Worm (Caenorhabditis elegans) whole organism, L3 larva: ENCODE measurements around the gene Y43C5A.2.

Experiments
- daf-12 ChIP-seq: fragments of 150-350 bp; optimal IDR thresholded peaks from 2 replicates; lab custom pipeline; 2014; ENCODE audit warnings: missing biosample characterization, missing genetic modification reagents, missing genetic modification characterization
- egl-27 ChIP-seq: sonication (generic microtip); optimal IDR thresholded peaks from 4 replicates; lab custom pipeline; 2017; ENCODE audit warnings: missing biosample characterization, missing genetic modification reagents, missing genetic modification characterization
- elt-3 ChIP-seq, 3 experiments: fragments of 150-350 bp in 1 of 3; sonication (generic microtip) in 2 of 3; optimal IDR thresholded peaks; 2 replicates in 2 of 3; 4 replicates in 1 of 3; lab custom pipeline; 2014 to 2017; ENCODE audit warnings: missing biosample characterization in 3 of 3, missing genetic modification characterization in 3 of 3
- lin-39 ChIP-seq: fragments of 150-350 bp; optimal IDR thresholded peaks from 2 replicates; lab custom pipeline; 2018; ENCODE audit warnings: missing biosample characterization, missing genetic modification reagents, missing genetic modification characterization
- mdl-1 ChIP-seq: fragments of 150-350 bp; optimal IDR thresholded peaks from 2 replicates; lab custom pipeline; 2014; ENCODE audit warnings: missing biosample characterization, missing genetic modification characterization
- nfya-1 ChIP-seq: sonication (generic microtip); optimal IDR thresholded peaks from 2 replicates; lab custom pipeline; 2017; ENCODE audit warnings: missing genetic modification characterization, mild to moderate bottlenecking, missing compliant biosample characterization, antibody characterized with exemption, moderate library complexity; ENCODE audit not compliant: insufficient read depth
- nhr-237 ChIP-seq: fragments of 150-350 bp; optimal IDR thresholded peaks from 2 replicates; lab custom pipeline; 2014; ENCODE audit warnings: missing biosample characterization, missing genetic modification characterization
- snpc-4 ChIP-seq: fragments of 150-350 bp; optimal IDR thresholded peaks from 2 replicates; lab custom pipeline; 2014; ENCODE audit warnings: missing biosample characterization, missing genetic modification characterization
- unc-39 ChIP-seq: sonication (generic microtip); optimal IDR thresholded peaks from 4 replicates; lab custom pipeline; 2017; ENCODE audit warnings: missing biosample characterization, missing genetic modification characterization
- unc-62 ChIP-seq: fragments of 150-350 bp; sonication (generic microtip); optimal IDR thresholded peaks from 4 replicates; lab custom pipeline; 2014; ENCODE audit warnings: missing biosample characterization, missing genetic modification reagents, missing genetic modification characterization

ce11 chrIV:10285328-10285727, 15.6 kb downstream of the Y43C5A.2 start:
- no peak for TF ChIP-seq unc-39 (tag; lab: Kevin White, UChicago)
- TF ChIP-seq snpc-4: no peak
- TF ChIP-seq elt-3 (tag; optimal IDR thresholded peaks at IDR 0.05; lab: Kevin White, UChicago): no peak
- no peak for TF ChIP-seq egl-27 (tag; lab: Kevin White, UChicago)
- no peak for TF ChIP-seq daf-12
- TF ChIP-seq nfya-1 (tag; lab: Kevin White, UChicago): no peak
- no peak for TF ChIP-seq unc-62 (GFP tag; lab: Kevin White, UChicago)
- no peak for TF ChIP-seq mdl-1
- TF ChIP-seq nhr-237 (tag; lab: Kevin White, UChicago): no peak
- TF ChIP-seq lin-39 (tag; lab: Kevin White, UChicago): no peak
